Worm (Caenorhabditis elegans) whole organism, young adult: Measurements from ENCODE around the gene olrn-1.
A peak's percentile ranks its signal among the peaks of the same experiment; 100 is the strongest.
"Not testable (repeated sequence)": the region's sequence is repeated elsewhere in the genome, so short reads cannot be mapped to it uniquely, and the experiment has no call there.

ENCODE experiments used
- B0019.2 ChIP-seq: fragments of 200-800 bp; sonication (Bioruptor generic); conservative IDR thresholded peaks from 2 replicates; pipeline ENCODE4 v1.3.6; 2022; ENCODE audit warnings: missing genetic modification reagents, missing genetic modification characterization, missing compliant biosample characterization
- B0261.1 ChIP-seq: sonication (generic microtip); optimal IDR thresholded peaks from 2 replicates; lab custom pipeline; 2016; ENCODE audit warnings: mild to moderate bottlenecking, missing genetic modification characterization, moderate library complexity, missing compliant biosample characterization
- C06A6.2 ChIP-seq: fragments of 200-800 bp; sonication (Bioruptor generic); conservative IDR thresholded peaks from 2 replicates; pipeline ENCODE4 v1.3.6; 2022; ENCODE audit warnings: missing genetic modification characterization, missing compliant biosample characterization
- C17E4.6 ChIP-seq: fragments of 200-800 bp; sonication (Bioruptor generic); IDR thresholded peaks from 2 replicates; pipeline ENCODE4 v1.3.6; 2022; ENCODE audit warnings: missing genetic modification reagents, missing genetic modification characterization, missing compliant biosample characterization
- F10E7.11 ChIP-seq: sonication (generic microtip); optimal IDR thresholded peaks from 2 replicates; lab custom pipeline; 2017; ENCODE audit warnings: mild to moderate bottlenecking, missing genetic modification characterization, moderate library complexity, missing compliant biosample characterization
- F49E8.2 ChIP-seq: sonication (generic microtip); optimal IDR thresholded peaks from 3 replicates; lab custom pipeline; 2017; ENCODE audit warnings: missing genetic modification characterization, mild to moderate bottlenecking, missing compliant biosample characterization, antibody characterized with exemption, moderate library complexity; ENCODE audit not compliant: insufficient read depth
- F52B5.7 ChIP-seq: sonication (generic microtip); optimal IDR thresholded peaks from 2 replicates; lab custom pipeline; 2016; ENCODE audit warnings: mild to moderate bottlenecking, missing genetic modification characterization, missing compliant biosample characterization
- F57A8.1 ChIP-seq: fragments of 200-800 bp; sonication (Bioruptor generic); optimal IDR thresholded peaks from 2 replicates; lab custom pipeline; 2018; ENCODE audit warnings: mild to moderate bottlenecking, missing genetic modification characterization, moderate library complexity, missing compliant biosample characterization
- F57C9.4 ChIP-seq: sonication (generic microtip); optimal IDR thresholded peaks from 2 replicates; lab custom pipeline; 2017; ENCODE audit warnings: mild to moderate bottlenecking, missing genetic modification characterization, missing compliant biosample characterization
- K12H6.12 ChIP-seq: fragments of 200-800 bp; sonication (Bioruptor generic); optimal IDR thresholded peaks from 2 replicates; lab custom pipeline; 2018; ENCODE audit warnings: mild to moderate bottlenecking, missing genetic modification characterization, missing compliant biosample characterization
- T26A5.8 ChIP-seq: sonication (generic microtip); optimal IDR thresholded peaks from 2 replicates; lab custom pipeline; 2016; ENCODE audit warnings: missing genetic modification characterization, missing compliant biosample characterization
- Y53F4B.3 ChIP-seq: fragments of 200-800 bp; sonication (Bioruptor generic); IDR thresholded peaks from 2 replicates; pipeline ENCODE4 v1.3.6; 2022; ENCODE audit warnings: missing genetic modification reagents, missing genetic modification characterization, missing compliant biosample characterization
- Y67H2A.10 ChIP-seq: fragments of 200-800 bp; sonication (Bioruptor generic); conservative IDR thresholded peaks from 2 replicates; pipeline ENCODE4 v1.3.6; 2022; ENCODE audit warnings: missing genetic modification reagents, missing genetic modification characterization, missing compliant biosample characterization
- ZK185.1 ChIP-seq: sonication (generic microtip); optimal IDR thresholded peaks from 2 replicates; lab custom pipeline; 2016; ENCODE audit warnings: mild to moderate bottlenecking, missing genetic modification characterization, missing compliant biosample characterization; ENCODE audit not compliant: poor library complexity, severe bottlenecking
- aptf-3 ChIP-seq: fragments of 200-800 bp; sonication (Bioruptor generic); IDR thresholded peaks from 2 replicates; pipeline ENCODE4 v1.3.6; 2022; ENCODE audit warnings: missing genetic modification characterization, missing compliant biosample characterization
- attf-3 ChIP-seq: fragments of 200-800 bp; sonication (Bioruptor generic); conservative IDR thresholded peaks from 2 replicates; pipeline ENCODE4 v1.3.6; 2022; ENCODE audit warnings: missing genetic modification reagents, missing genetic modification characterization, missing compliant biosample characterization
- bed-2 ChIP-seq: fragments of 200-800 bp; sonication (Bioruptor generic); IDR thresholded peaks from 2 replicates; pipeline ENCODE4 v1.3.6; 2022; ENCODE audit warnings: missing genetic modification reagents, missing genetic modification characterization, missing compliant biosample characterization
- cebp-1 ChIP-seq, 2 experiments: fragments of 200-800 bp in 1 of 2; sonication (Bioruptor generic) in 1 of 2; sonication (generic microtip) in 1 of 2; IDR thresholded peaks in 1 of 2; optimal IDR thresholded peaks in 1 of 2; 2 replicates each; pipeline versions ENCODE4 v1.3.6 to Lab custom; 2017 to 2022; ENCODE audit warnings: missing compliant biosample characterization in 2 of 2, missing genetic modification characterization in 2 of 2, mild to moderate bottlenecking in 1 of 2, missing genetic modification reagents in 1 of 2, moderate library complexity in 1 of 2
- ceh-100 ChIP-seq: fragments of 200-800 bp; sonication (Bioruptor generic); IDR thresholded peaks from 2 replicates; pipeline ENCODE4 v1.3.6; 2022; ENCODE audit warnings: missing genetic modification reagents, missing genetic modification characterization, missing compliant biosample characterization
- die-1 ChIP-seq: sonication (generic microtip); optimal IDR thresholded peaks from 2 replicates; lab custom pipeline; 2016; ENCODE audit warnings: missing genotype, mild to moderate bottlenecking, missing genetic modification characterization, missing compliant biosample characterization
- dpl-1 ChIP-seq: fragments of 150-350 bp; optimal IDR thresholded peaks from 2 replicates; lab custom pipeline; 2014; ENCODE audit warnings: missing biosample characterization, missing genetic modification reagents, missing genetic modification characterization
- efl-1 ChIP-seq: fragments of 150-350 bp; optimal IDR thresholded peaks from 2 replicates; lab custom pipeline; 2014; ENCODE audit warnings: missing biosample characterization, missing genetic modification reagents, missing genetic modification characterization
- egrh-3 ChIP-seq: fragments of 200-800 bp; sonication (Bioruptor generic); IDR thresholded peaks from 2 replicates; pipeline ENCODE4 v1.3.6; 2022; ENCODE audit warnings: missing genetic modification reagents, missing genetic modification characterization, missing compliant biosample characterization
- him-1 ChIP-seq: sonication (generic microtip); optimal IDR thresholded peaks from 2 replicates; lab custom pipeline; 2016; ENCODE audit warnings: missing genotype, missing genetic modification reagents, missing genetic modification characterization, missing compliant biosample characterization
- hmg-1.2 ChIP-seq: fragments of 200-800 bp; sonication (Bioruptor generic); IDR thresholded peaks from 2 replicates; pipeline ENCODE4 v1.3.6; 2022; ENCODE audit warnings: missing genetic modification reagents, missing genetic modification characterization, missing compliant biosample characterization
- let-526 ChIP-seq: fragments of 200-800 bp; sonication (Bioruptor generic); IDR thresholded peaks from 2 replicates; pipeline ENCODE4 v1.3.6; 2022; ENCODE audit warnings: missing genetic modification reagents, missing genetic modification characterization, missing compliant biosample characterization
- lin-26 ChIP-seq: fragments of 200-800 bp; sonication (Bioruptor generic); IDR thresholded peaks from 2 replicates; pipeline ENCODE4 v1.3.6; 2022; ENCODE audit warnings: missing genetic modification reagents, missing genetic modification characterization, missing compliant biosample characterization
- lin-40 ChIP-seq: sonication (generic microtip); optimal IDR thresholded peaks from 2 replicates; lab custom pipeline; 2016; ENCODE audit warnings: missing genetic modification characterization, mild to moderate bottlenecking, missing compliant biosample characterization, missing genotype, missing genetic modification reagents
- lsy-27 ChIP-seq: sonication (generic microtip); optimal IDR thresholded peaks from 2 replicates; lab custom pipeline; 2017; ENCODE audit warnings: missing genetic modification characterization, mild to moderate bottlenecking, missing compliant biosample characterization, antibody characterized with exemption, missing genotype, borderline replicate concordance; ENCODE audit not compliant: insufficient read depth
- mes-4 ChIP-seq: sonication (generic microtip); optimal IDR thresholded peaks from 2 replicates; lab custom pipeline; 2016; ENCODE audit warnings: missing genotype, missing genetic modification characterization, missing compliant biosample characterization
- nfyb-1 ChIP-seq: fragments of 200-800 bp; sonication (Bioruptor generic); IDR thresholded peaks from 2 replicates; pipeline ENCODE4 v1.3.6; 2022; ENCODE audit warnings: missing genetic modification reagents, missing genetic modification characterization, missing compliant biosample characterization
- nhr-90 ChIP-seq: sonication (generic microtip); optimal IDR thresholded peaks from 2 replicates; lab custom pipeline; 2016; ENCODE audit warnings: missing genotype, mild to moderate bottlenecking, missing genetic modification characterization, missing compliant biosample characterization
- pbrm-1 ChIP-seq: fragments of 200-800 bp; sonication (Bioruptor generic); IDR thresholded peaks from 2 replicates; pipeline ENCODE4 v1.3.6; 2022; ENCODE audit warnings: missing genetic modification reagents, missing genetic modification characterization, missing compliant biosample characterization
- rec-8 ChIP-seq, 2 experiments: sonication (generic microtip); optimal IDR thresholded peaks; 2 replicates each; lab custom pipeline; 2016; ENCODE audit warnings: mild to moderate bottlenecking in 2 of 2, missing genetic modification characterization in 2 of 2, missing genetic modification reagents in 2 of 2, missing genotype in 2 of 2, missing biosample characterization in 1 of 2, missing compliant biosample characterization in 1 of 2, moderate library complexity in 1 of 2
- repo-1 ChIP-seq: sonication (generic microtip); optimal IDR thresholded peaks from 2 replicates; lab custom pipeline; 2017; ENCODE audit warnings: mild to moderate bottlenecking, missing genetic modification characterization, missing compliant biosample characterization
- snpc-1.1 ChIP-seq: sonication (generic microtip); optimal IDR thresholded peaks from 2 replicates; lab custom pipeline; 2017; ENCODE audit warnings: missing genetic modification characterization, mild to moderate bottlenecking, missing compliant biosample characterization, antibody characterized with exemption, moderate library complexity, missing genotype, missing genetic modification reagents; ENCODE audit not compliant: insufficient read depth
- snpc-3.4 ChIP-seq: sonication (generic microtip); optimal IDR thresholded peaks from 2 replicates; lab custom pipeline; 2017; ENCODE audit warnings: missing genetic modification characterization, mild to moderate bottlenecking, missing compliant biosample characterization, antibody characterized with exemption, moderate library complexity, missing genotype, missing genetic modification reagents
- snpc-4 ChIP-seq, 5 experiments: fragments of 150-350 bp in 1 of 5; sonication (generic microtip) in 4 of 5; optimal IDR thresholded peaks; 2 replicates each; lab custom pipeline; 2014 to 2018; ENCODE audit warnings: missing genetic modification characterization in 5 of 5, missing biosample characterization in 3 of 5, antibody characterized with exemption in 2 of 5, mild to moderate bottlenecking in 2 of 5, missing compliant biosample characterization in 2 of 5, missing genotype in 2 of 5, moderate library complexity in 2 of 5, missing genetic modification reagents in 1 of 5
- unc-130 ChIP-seq: sonication (generic microtip); optimal IDR thresholded peaks from 2 replicates; lab custom pipeline; 2016; ENCODE audit warnings: missing genetic modification reagents, missing genetic modification characterization, missing compliant biosample characterization
- ztf-3 ChIP-seq: fragments of 200-800 bp; sonication (Bioruptor generic); optimal IDR thresholded peaks from 2 replicates; lab custom pipeline; 2018; ENCODE audit warnings: mild to moderate bottlenecking, missing genetic modification characterization, missing compliant biosample characterization
- ztf-6 ChIP-seq: fragments of 200-800 bp; sonication (Bioruptor generic); IDR thresholded peaks from 2 replicates; pipeline ENCODE4 v1.3.6; 2022; ENCODE audit warnings: missing genetic modification reagents, missing genetic modification characterization, missing compliant biosample characterization

Gene olrn-1

DNA sequence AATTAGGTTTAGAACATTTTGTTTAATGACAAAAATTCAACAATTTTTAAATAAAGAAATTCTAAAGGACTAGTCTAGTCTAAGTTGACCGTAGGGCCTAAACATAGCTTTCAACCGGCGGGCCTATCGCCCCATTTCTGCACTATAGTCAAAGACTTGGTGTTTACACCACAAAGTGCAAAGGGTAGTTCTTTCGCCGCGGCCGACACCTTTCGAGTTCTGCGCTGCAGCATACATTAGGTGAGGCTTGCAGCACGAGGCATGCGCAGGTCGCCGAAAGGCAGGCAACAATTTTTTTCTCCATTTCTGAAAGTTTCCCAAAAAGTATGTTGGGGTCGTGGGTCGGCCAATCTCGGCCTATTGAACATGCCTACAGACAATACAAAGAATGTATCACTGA is 9.0 kb upstream of the olrn-1 start:
- no peak for TF ChIP-seq bed-2
- TF ChIP-seq snpc-4 (GFP tag; optimal IDR thresholded peaks at IDR 0.05; lab: Kevin White, UChicago), result peak; percentile 30
- TF ChIP-seq snpc-4 (tag; optimal IDR thresholded peaks at IDR 0.05; lab: Kevin White, UChicago), result peak in 2 of 4 experiments; percentile 56 to 78
- TF ChIP-seq ztf-6 (GFP tag; lab: Robert Waterston, UW), result no peak
- no peak for TF ChIP-seq F57A8.1 (GFP tag; lab: Kevin White, UChicago)
- no peak for TF ChIP-seq B0261.1

ce11 chrX:15533260-15533659 is 4.2 kb upstream of the olrn-1 start:
- no peak for TF ChIP-seq nfyb-1 (GFP tag; lab: Robert Waterston, UW)
- TF ChIP-seq rec-8 (tag; optimal IDR thresholded peaks at IDR 0.05; lab: Kevin White, UChicago), result no peak
- no peak for TF ChIP-seq aptf-3 (GFP tag; lab: Robert Waterston, UW)
- no peak for TF ChIP-seq C06A6.2 (GFP tag; lab: Robert Waterston, UW)
- no peak for TF ChIP-seq F57C9.4 (tag; lab: Kevin White, UChicago)
- TF ChIP-seq egrh-3, result no peak
- no peak for TF ChIP-seq F10E7.11 (tag; lab: Kevin White, UChicago)
- TF ChIP-seq snpc-3.4 (tag; lab: Kevin White, UChicago), result no peak
- TF ChIP-seq lsy-27 (tag; lab: Kevin White, UChicago), result no peak

DNA sequence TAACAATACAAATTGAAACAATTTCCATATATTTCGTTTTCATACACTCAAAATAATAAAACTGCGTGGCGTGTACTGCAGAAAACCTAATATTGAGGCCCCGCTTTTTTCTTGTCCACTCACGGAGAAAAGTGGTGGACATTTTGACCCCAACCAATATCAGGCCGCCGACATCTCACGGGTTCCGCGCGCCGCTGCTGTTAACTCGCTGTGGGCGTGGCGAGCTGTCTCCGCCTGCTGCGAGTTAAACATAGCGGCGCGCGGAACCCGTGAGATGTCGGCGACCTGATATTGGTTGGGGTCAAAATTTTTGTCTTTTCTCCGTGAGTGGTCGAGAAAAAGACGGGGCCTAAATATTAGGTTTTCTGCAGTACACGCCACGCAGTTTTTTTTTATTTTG is 3.6 kb upstream of the olrn-1 start:
- not testable (repeated sequence) for TF ChIP-seq snpc-4 (GFP tag; optimal IDR thresholded peaks at IDR 0.05; lab: Kevin White, UChicago)
- peak in 2 of 4 experiments; percentile 86 to 89 for TF ChIP-seq snpc-4 (tag; optimal IDR thresholded peaks at IDR 0.05; lab: Kevin White, UChicago)

ce11 chrX:15535190-15535636 is 2.2 kb upstream of the olrn-1 start:
- TF ChIP-seq let-526 (GFP tag; lab: Robert Waterston, UW) (no peak), Y67H2A.10 (no peak), hmg-1.2 (GFP tag; lab: Robert Waterston, UW) (peak; percentile 34), lin-40 (tag; lab: Kevin White, UChicago) (peak; percentile 64), dpl-1 (GFP tag; lab: Kevin White, UChicago) (no peak), nhr-90 (tag; lab: Kevin White, UChicago) (no peak), lin-26 (GFP tag; lab: Robert Waterston, UW) (no peak), pbrm-1 (GFP tag; lab: Robert Waterston, UW) (0 out of 2 replicates have a peak, but pooled peaks have one; percentile 46), T26A5.8 (no peak), unc-130 (GFP tag; lab: Kevin White, UChicago) (no peak), ZK185.1 (peak; percentile 5), cebp-1 (GFP tag; IDR thresholded peaks at IDR 0.05; lab: Robert Waterston, UW) (no peak), cebp-1 (tag; optimal IDR thresholded peaks at IDR 0.05; lab: Kevin White, UChicago) (peak; percentile 48), die-1 (no peak), snpc-1.1 (tag; lab: Kevin White, UChicago) (no peak), repo-1 (no peak), K12H6.12 (tag; lab: Kevin White, UChicago) (peak; percentile 87), F57C9.4 (tag; lab: Kevin White, UChicago) (no peak), F52B5.7 (tag; lab: Kevin White, UChicago) (no peak), him-1 (no peak), ztf-3 (GFP tag; lab: Kevin White, UChicago) (no peak), F49E8.2 (no peak), ceh-100 (GFP tag; lab: Robert Waterston, UW) (no peak), B0019.2 (GFP tag; lab: Robert Waterston, UW) (no peak), mes-4 (tag; lab: Kevin White, UChicago) (no peak), Y53F4B.3 (GFP tag; lab: Robert Waterston, UW) (no peak), snpc-4 (GFP tag; optimal IDR thresholded peaks at IDR 0.05; lab: Kevin White, UChicago) (no peak), snpc-4 (tag; optimal IDR thresholded peaks at IDR 0.05; lab: Kevin White, UChicago) (peak in 1 of 4 experiments; percentile 23), efl-1 (no peak), C17E4.6 (no peak), attf-3 (GFP tag; lab: Robert Waterston, UW) (no peak)
